Worm (Caenorhabditis elegans) whole organism, young adult: ENCODE measurements around the gene cpt-5.

ENCODE experiments used
- C06A6.2 ChIP-seq: fragments of 200-800 bp; sonication (Bioruptor generic); conservative IDR thresholded peaks from 2 replicates; pipeline ENCODE4 v1.3.6; 2022; ENCODE audit warnings: missing genetic modification characterization, missing compliant biosample characterization
- F39B2.1 ChIP-seq: fragments of 200-800 bp; sonication (Bioruptor generic); IDR thresholded peaks from 2 replicates; pipeline ENCODE4 v1.3.6; 2022; ENCODE audit warnings: missing genetic modification reagents, missing genetic modification characterization, missing compliant biosample characterization
- F49E8.2 ChIP-seq: sonication (generic microtip); optimal IDR thresholded peaks from 3 replicates; lab custom pipeline; 2017; ENCODE audit warnings: missing genetic modification characterization, mild to moderate bottlenecking, missing compliant biosample characterization, antibody characterized with exemption, moderate library complexity; ENCODE audit not compliant: insufficient read depth
- F55B11.4 ChIP-seq: sonication (generic microtip); optimal IDR thresholded peaks from 2 replicates; lab custom pipeline; 2016; ENCODE audit warnings: missing compliant biosample characterization, missing genetic modification characterization, borderline replicate concordance; ENCODE audit not compliant: insufficient read depth
- F57A8.1 ChIP-seq: fragments of 200-800 bp; sonication (Bioruptor generic); optimal IDR thresholded peaks from 2 replicates; lab custom pipeline; 2018; ENCODE audit warnings: mild to moderate bottlenecking, missing genetic modification characterization, moderate library complexity, missing compliant biosample characterization
- F57C9.4 ChIP-seq: sonication (generic microtip); optimal IDR thresholded peaks from 2 replicates; lab custom pipeline; 2017; ENCODE audit warnings: mild to moderate bottlenecking, missing genetic modification characterization, missing compliant biosample characterization
- T07F8.4 ChIP-seq: sonication (generic microtip); optimal IDR thresholded peaks from 2 replicates; lab custom pipeline; 2016; ENCODE audit warnings: mild to moderate bottlenecking, missing genetic modification characterization, moderate library complexity, missing compliant biosample characterization
- Y67H2A.10 ChIP-seq: fragments of 200-800 bp; sonication (Bioruptor generic); conservative IDR thresholded peaks from 2 replicates; pipeline ENCODE4 v1.3.6; 2022; ENCODE audit warnings: missing genetic modification reagents, missing genetic modification characterization, missing compliant biosample characterization
- Y95B8A.8 ChIP-seq: fragments of 200-800 bp; sonication (Bioruptor generic); IDR thresholded peaks from 2 replicates; pipeline ENCODE4 v1.3.6; 2022; ENCODE audit warnings: missing genetic modification reagents, missing genetic modification characterization, missing compliant biosample characterization
- akir-1 ChIP-seq: fragments of 200-800 bp; sonication (Bioruptor generic); optimal IDR thresholded peaks from 2 replicates; lab custom pipeline; 2018; ENCODE audit warnings: mild to moderate bottlenecking, missing genetic modification characterization, moderate library complexity, missing compliant biosample characterization
- ama-1 ChIP-seq, 3 experiments: fragments of 150-350 bp in 1 of 3; sonication (generic microtip) in 2 of 3; optimal IDR thresholded peaks; 2 replicates each; lab custom pipeline; 2014 to 2018; ENCODE audit warnings: missing biosample characterization in 2 of 3, missing genetic modification characterization in 2 of 3, missing genetic modification reagents in 2 of 3
- aptf-2 ChIP-seq: fragments of 200-800 bp; sonication (Bioruptor generic); conservative IDR thresholded peaks from 2 replicates; pipeline ENCODE4 v1.3.6; 2022; ENCODE audit warnings: missing genetic modification reagents, missing genetic modification characterization, missing compliant biosample characterization
- attf-3 ChIP-seq: fragments of 200-800 bp; sonication (Bioruptor generic); conservative IDR thresholded peaks from 2 replicates; pipeline ENCODE4 v1.3.6; 2022; ENCODE audit warnings: missing genetic modification reagents, missing genetic modification characterization, missing compliant biosample characterization
- bed-2 ChIP-seq: fragments of 200-800 bp; sonication (Bioruptor generic); IDR thresholded peaks from 2 replicates; pipeline ENCODE4 v1.3.6; 2022; ENCODE audit warnings: missing genetic modification reagents, missing genetic modification characterization, missing compliant biosample characterization
- ccch-3 ChIP-seq: fragments of 200-800 bp; sonication (Bioruptor generic); optimal IDR thresholded peaks from 2 replicates; lab custom pipeline; 2018; ENCODE audit warnings: mild to moderate bottlenecking, missing genetic modification characterization, missing compliant biosample characterization
- cebp-1 ChIP-seq, 2 experiments: fragments of 200-800 bp in 1 of 2; sonication (Bioruptor generic) in 1 of 2; sonication (generic microtip) in 1 of 2; IDR thresholded peaks in 1 of 2; optimal IDR thresholded peaks in 1 of 2; 2 replicates each; pipeline versions ENCODE4 v1.3.6 to Lab custom; 2017 to 2022; ENCODE audit warnings: missing compliant biosample characterization in 2 of 2, missing genetic modification characterization in 2 of 2, mild to moderate bottlenecking in 1 of 2, missing genetic modification reagents in 1 of 2, moderate library complexity in 1 of 2
- ceh-40 ChIP-seq: fragments of 200-800 bp; sonication (Bioruptor generic); IDR thresholded peaks from 2 replicates; pipeline ENCODE4 v1.3.6; 2022; ENCODE audit warnings: missing genetic modification characterization, missing compliant biosample characterization
- egl-18 ChIP-seq: fragments of 200-800 bp; sonication (Bioruptor generic); IDR thresholded peaks from 2 replicates; pipeline ENCODE4 v1.3.6; 2022; ENCODE audit warnings: missing genetic modification reagents, missing genetic modification characterization, missing compliant biosample characterization
- him-1 ChIP-seq: sonication (generic microtip); optimal IDR thresholded peaks from 2 replicates; lab custom pipeline; 2016; ENCODE audit warnings: missing genotype, missing genetic modification reagents, missing genetic modification characterization, missing compliant biosample characterization
- hmg-1.2 ChIP-seq: fragments of 200-800 bp; sonication (Bioruptor generic); IDR thresholded peaks from 2 replicates; pipeline ENCODE4 v1.3.6; 2022; ENCODE audit warnings: missing genetic modification reagents, missing genetic modification characterization, missing compliant biosample characterization
- hrde-1 ChIP-seq: sonication (generic microtip); optimal IDR thresholded peaks from 2 replicates; lab custom pipeline; 2016; ENCODE audit warnings: missing genetic modification characterization, mild to moderate bottlenecking, missing compliant biosample characterization, moderate library complexity, missing genotype, missing genetic modification reagents, borderline replicate concordance
- let-607 ChIP-seq, 2 experiments: fragments of 200-800 bp in 1 of 2; sonication (Bioruptor generic) in 1 of 2; sonication (generic microtip) in 1 of 2; optimal IDR thresholded peaks; 2 replicates each; lab custom pipeline; 2016 to 2018; ENCODE audit warnings: mild to moderate bottlenecking in 2 of 2, missing compliant biosample characterization in 2 of 2, missing genetic modification characterization in 2 of 2, moderate library complexity in 2 of 2, missing genotype in 1 of 2
- lin-26 ChIP-seq: fragments of 200-800 bp; sonication (Bioruptor generic); IDR thresholded peaks from 2 replicates; pipeline ENCODE4 v1.3.6; 2022; ENCODE audit warnings: missing genetic modification reagents, missing genetic modification characterization, missing compliant biosample characterization
- lin-40 ChIP-seq: sonication (generic microtip); optimal IDR thresholded peaks from 2 replicates; lab custom pipeline; 2016; ENCODE audit warnings: missing genetic modification characterization, mild to moderate bottlenecking, missing compliant biosample characterization, missing genotype, missing genetic modification reagents
- lin-54 ChIP-seq: fragments of 200-800 bp; sonication (Bioruptor generic); optimal IDR thresholded peaks from 2 replicates; lab custom pipeline; 2018; ENCODE audit warnings: mild to moderate bottlenecking, missing genetic modification characterization, missing compliant biosample characterization
- lsl-1 ChIP-seq: fragments of 200-800 bp; sonication (Bioruptor generic); optimal IDR thresholded peaks from 2 replicates; lab custom pipeline; 2018; ENCODE audit warnings: mild to moderate bottlenecking, missing genetic modification characterization, moderate library complexity, missing compliant biosample characterization
- madf-10 ChIP-seq: sonication (generic microtip); optimal IDR thresholded peaks from 2 replicates; lab custom pipeline; 2016; ENCODE audit warnings: mild to moderate bottlenecking, missing genetic modification characterization, missing compliant biosample characterization
- madf-3 ChIP-seq: fragments of 200-800 bp; sonication (Bioruptor generic); IDR thresholded peaks from 2 replicates; pipeline ENCODE4 v1.3.6; 2022; ENCODE audit warnings: missing genetic modification reagents, missing genetic modification characterization, missing compliant biosample characterization
- mcd-1 ChIP-seq: fragments of 200-800 bp; sonication (Bioruptor generic); IDR thresholded peaks from 2 replicates; pipeline ENCODE4 v1.3.6; 2022; ENCODE audit warnings: missing genetic modification reagents, missing genetic modification characterization, missing compliant biosample characterization
- mes-4 ChIP-seq: sonication (generic microtip); optimal IDR thresholded peaks from 2 replicates; lab custom pipeline; 2016; ENCODE audit warnings: missing genotype, missing genetic modification characterization, missing compliant biosample characterization
- mxl-1 ChIP-seq: sonication (generic microtip); optimal IDR thresholded peaks from 2 replicates; lab custom pipeline; 2016; ENCODE audit warnings: missing genetic modification characterization, missing compliant biosample characterization
- nfya-2 ChIP-seq: fragments of 200-800 bp; sonication (Bioruptor generic); IDR thresholded peaks from 2 replicates; pipeline ENCODE4 v1.3.6; 2022; ENCODE audit warnings: missing genetic modification reagents, missing genetic modification characterization, missing compliant biosample characterization
- nhr-120 ChIP-seq: fragments of 200-800 bp; sonication (Bioruptor generic); IDR thresholded peaks from 2 replicates; pipeline ENCODE4 v1.3.6; 2022; ENCODE audit warnings: missing genetic modification characterization, missing compliant biosample characterization
- nhr-80 ChIP-seq: sonication (generic microtip); optimal IDR thresholded peaks from 2 replicates; lab custom pipeline; 2016; ENCODE audit warnings: missing genetic modification characterization, missing compliant biosample characterization
- pbrm-1 ChIP-seq: fragments of 200-800 bp; sonication (Bioruptor generic); IDR thresholded peaks from 2 replicates; pipeline ENCODE4 v1.3.6; 2022; ENCODE audit warnings: missing genetic modification reagents, missing genetic modification characterization, missing compliant biosample characterization
- pha-4 ChIP-seq: fragments of 150-350 bp; sonication (generic microtip); optimal IDR thresholded peaks from 2 replicates; lab custom pipeline; 2014; ENCODE audit warnings: missing biosample characterization, missing genetic modification reagents, missing genetic modification characterization
- sdz-38 ChIP-seq: sonication (generic microtip); optimal IDR thresholded peaks from 2 replicates; lab custom pipeline; 2016; ENCODE audit warnings: missing genotype, missing genetic modification characterization, missing compliant biosample characterization
- snpc-4 ChIP-seq, 5 experiments: fragments of 150-350 bp in 1 of 5; sonication (generic microtip) in 4 of 5; optimal IDR thresholded peaks; 2 replicates each; lab custom pipeline; 2014 to 2018; ENCODE audit warnings: missing genetic modification characterization in 5 of 5, missing biosample characterization in 3 of 5, antibody characterized with exemption in 2 of 5, mild to moderate bottlenecking in 2 of 5, missing compliant biosample characterization in 2 of 5, missing genotype in 2 of 5, moderate library complexity in 2 of 5, missing genetic modification reagents in 1 of 5
- tbp1 ChIP-seq: fragments of 200-800 bp; sonication (Bioruptor generic); optimal IDR thresholded peaks from 2 replicates; lab custom pipeline; 2018; ENCODE audit warnings: mild to moderate bottlenecking, missing genetic modification characterization, missing compliant biosample characterization
- tlf-1 ChIP-seq: fragments of 200-800 bp; sonication (Bioruptor generic); optimal IDR thresholded peaks from 2 replicates; lab custom pipeline; 2018; ENCODE audit warnings: mild to moderate bottlenecking, missing genetic modification characterization, missing compliant biosample characterization
- ztf-18 ChIP-seq: sonication (generic microtip); optimal IDR thresholded peaks from 2 replicates; lab custom pipeline; 2016; ENCODE audit warnings: missing genotype, mild to moderate bottlenecking, missing genetic modification characterization, missing compliant biosample characterization
- ztf-22 ChIP-seq: fragments of 200-800 bp; sonication (Bioruptor generic); optimal IDR thresholded peaks from 2 replicates; lab custom pipeline; 2018; ENCODE audit warnings: mild to moderate bottlenecking, missing genetic modification characterization, moderate library complexity, missing compliant biosample characterization

The cpt-5 gene

DNA sequence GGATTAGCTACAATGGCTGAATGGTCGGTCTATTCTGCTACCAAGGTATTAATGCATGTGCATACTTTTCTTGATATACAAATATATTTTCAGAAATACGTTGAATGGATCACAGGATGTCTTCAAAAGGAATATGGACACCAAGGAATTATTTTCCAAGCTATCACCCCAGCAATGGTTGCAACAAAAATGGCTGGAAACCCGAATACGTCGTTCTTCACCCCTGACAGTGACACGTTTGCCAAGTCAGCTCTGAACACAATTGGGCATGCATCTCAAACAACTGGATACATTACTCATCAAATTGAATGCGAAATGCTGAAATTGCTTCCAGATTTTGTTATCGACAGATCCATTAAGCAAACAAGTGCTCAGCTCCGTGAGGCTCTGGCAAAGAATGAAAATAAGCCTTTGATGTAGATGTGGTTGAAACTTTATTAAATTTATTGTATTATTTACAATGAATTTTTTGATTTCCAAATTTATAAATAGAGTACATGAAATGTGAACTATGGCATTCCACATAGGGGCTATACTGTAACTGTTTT lies 34.6 kb downstream of the cpt-5 start (continued):
- TF ChIP-seq cebp-1 (GFP tag; IDR thresholded peaks at IDR 0.05; lab: Robert Waterston, UW) (peak; percentile 77), cebp-1 (tag; optimal IDR thresholded peaks at IDR 0.05; lab: Kevin White, UChicago) (peak; percentile 94), mes-4 (tag; lab: Kevin White, UChicago) (no peak), ztf-22 (GFP tag; lab: Kevin White, UChicago) (peak; percentile 76), egl-18 (no peak), pbrm-1 (GFP tag; lab: Robert Waterston, UW) (peak; percentile 61; the same call in 1 of the 2 replicates), T07F8.4 (tag; lab: Kevin White, UChicago) (no peak), attf-3 (GFP tag; lab: Robert Waterston, UW) (0 out of 2 replicates have a peak, but pooled peaks have one; percentile 16), him-1 (no peak), lsl-1 (GFP tag; lab: Kevin White, UChicago) (no peak), ama-1 (optimal IDR thresholded peaks at IDR 0.05; lab: Kevin White, UChicago) (peak; percentile 91), ama-1 (GFP tag; optimal IDR thresholded peaks at IDR 0.05; lab: Kevin White, UChicago) (no peak), Y95B8A.8 (GFP tag; lab: Robert Waterston, UW) (peak; percentile 88), nhr-80 (tag; lab: Kevin White, UChicago) (peak; percentile 47), ccch-3 (GFP tag; lab: Kevin White, UChicago) (no peak), lin-54 (GFP tag; lab: Kevin White, UChicago) (peak; percentile 63), tbp1 (GFP tag; lab: Kevin White, UChicago) (peak; percentile 71), nhr-120 (GFP tag; lab: Robert Waterston, UW) (no peak), F55B11.4 (tag; lab: Kevin White, UChicago) (no peak)
- TF ChIP-seq, all 124 proteins: peak for 69

DNA sequence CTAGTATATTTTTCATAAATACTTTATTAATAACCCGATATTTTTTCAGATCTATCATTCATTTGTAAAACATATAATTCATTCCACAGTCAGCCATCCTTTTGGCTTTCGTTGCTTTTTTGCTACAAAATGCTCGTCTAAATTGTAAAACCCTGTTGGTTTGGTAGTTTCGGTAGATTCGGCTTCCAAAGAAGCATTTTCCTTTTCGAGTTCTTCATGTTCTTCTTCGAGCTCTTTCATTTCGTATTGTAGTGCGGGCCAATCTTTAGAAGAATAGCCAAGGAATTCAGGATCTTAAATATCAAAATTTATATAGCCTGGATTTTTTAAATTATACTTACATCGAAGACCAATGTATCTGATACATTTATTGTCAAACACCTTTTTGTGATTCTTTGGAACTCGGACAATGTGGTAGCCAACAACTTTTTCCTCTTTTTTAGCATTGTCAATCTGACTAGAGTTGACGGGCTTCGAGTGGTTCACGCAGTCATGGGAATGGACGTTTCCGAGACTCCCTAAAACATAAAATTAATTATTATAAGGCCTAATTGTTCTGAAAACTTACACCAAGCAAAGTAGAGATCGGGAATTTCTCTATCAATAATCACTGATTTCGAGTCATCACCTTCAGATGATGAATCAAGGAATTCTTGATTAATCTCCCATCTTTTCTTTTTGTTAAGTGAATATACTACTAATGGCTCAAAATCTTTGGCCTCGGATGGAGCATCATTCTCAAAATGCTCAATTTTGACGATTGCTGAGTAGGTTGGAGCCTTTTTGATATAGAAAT lies 35.3 kb downstream of the cpt-5 start:
- TF ChIP-seq ama-1 (optimal IDR thresholded peaks at IDR 0.05; lab: Kevin White, UChicago) (peak; percentile 53), ama-1 (GFP tag; optimal IDR thresholded peaks at IDR 0.05; lab: Kevin White, UChicago) (no peak), ztf-18 (tag; lab: Kevin White, UChicago) (no peak), snpc-4 (GFP tag; optimal IDR thresholded peaks at IDR 0.05; lab: Kevin White, UChicago) (no peak), snpc-4 (tag; optimal IDR thresholded peaks at IDR 0.05; lab: Kevin White, UChicago) (no peak), C06A6.2 (no peak), akir-1 (GFP tag; lab: Kevin White, UChicago) (no peak), pbrm-1 (GFP tag; lab: Robert Waterston, UW) (no peak; the same call in 1 of the 2 replicates), mcd-1 (GFP tag; lab: Robert Waterston, UW) (no peak), tlf-1 (GFP tag; lab: Kevin White, UChicago) (no peak), madf-3 (GFP tag; lab: Robert Waterston, UW) (0 out of 2 replicates have a peak, but pooled peaks have one; percentile 27), Y67H2A.10 (GFP tag; lab: Robert Waterston, UW) (no peak), aptf-2 (0 out of 2 replicates have a peak, but pooled peaks have one; percentile 5), ceh-40 (GFP tag; lab: Robert Waterston, UW) (no peak), sdz-38 (tag; lab: Kevin White, UChicago) (no peak), F39B2.1 (GFP tag; lab: Robert Waterston, UW) (no peak), F57A8.1 (GFP tag; lab: Kevin White, UChicago) (no peak), F55B11.4 (tag; lab: Kevin White, UChicago) (no peak), F49E8.2 (tag; lab: Kevin White, UChicago) (no peak), attf-3 (GFP tag; lab: Robert Waterston, UW) (0 out of 2 replicates have a peak, but pooled peaks have one; percentile 8), madf-10 (tag; lab: Kevin White, UChicago) (no peak), lin-40 (no peak), F57C9.4 (tag; lab: Kevin White, UChicago) (no peak), mxl-1 (tag; lab: Kevin White, UChicago) (no peak), hrde-1 (tag; lab: Kevin White, UChicago) (no peak), pha-4 (tag; lab: Kevin White, UChicago) (no peak), hmg-1.2 (GFP tag; lab: Robert Waterston, UW) (no peak), lin-26 (GFP tag; lab: Robert Waterston, UW) (no peak), let-607 (tag; optimal IDR thresholded peaks at IDR 0.05; lab: Kevin White, UChicago) (no peak), nfya-2 (GFP tag; lab: Robert Waterston, UW) (no peak), bed-2 (GFP tag; lab: Robert Waterston, UW) (no peak)
